Worm (Caenorhabditis elegans): ENCODE results near the gene slc-17.1.
A peak's percentile ranks its signal among the peaks of the same experiment; 100 is the strongest.
"Not testable (repeated sequence)": the region's sequence is repeated elsewhere in the genome, so short reads cannot be mapped to it uniquely, and the experiment has no call there.

slc-17.1 gene

ce11 chrX:17456536-17457165 lies 8.1 kb downstream of the slc-17.1 start, which contains the start of gene mlc-2 (continued):
- TF ChIP-seq odd-2 (tag; optimal IDR thresholded peaks at IDR 0.05) (no peak), unc-42 (tag; optimal IDR thresholded peaks at IDR 0.05) (no peak), C08G9.2 (tag; optimal IDR thresholded peaks at IDR 0.05) (no peak), ahr-1 (tag; optimal IDR thresholded peaks at IDR 0.05) (no peak), sox-4 (tag; optimal IDR thresholded peaks at IDR 0.05) (no peak), unc-55 (GFP tag; optimal IDR thresholded peaks at IDR 0.05) (peak; percentile 31), ztf-16 (tag; optimal IDR thresholded peaks at IDR 0.05) (no peak)

ce11 chrX:17451410-17451809 lies 13.3 kb downstream of the slc-17.1 start, which contains the start of gene C36E6.2:
Gene C36E6.2, plus strand, starts transcription at chrX:17451670.
- TF ChIP-seq ceh-6 (GFP tag; optimal IDR thresholded peaks at IDR 0.05) (no peak), tbx-2 (tag; optimal IDR thresholded peaks at IDR 0.05) (peak; percentile 25), fkh-6 (tag; optimal IDR thresholded peaks at IDR 0.05) (no peak), pros-1 (tag; optimal IDR thresholded peaks at IDR 0.05) (no peak), ceh-2 (tag; optimal IDR thresholded peaks at IDR 0.05) (no peak), sdc-2 (tag; optimal IDR thresholded peaks at IDR 0.05) (peak; percentile 61), sox-2 (GFP tag; IDR thresholded peaks at IDR 0.05) (peak; percentile 83), dmd-4 (tag; optimal IDR thresholded peaks at IDR 0.05; ENCODE audit: borderline replicate concordance) (no peak), ceh-31 (tag; optimal IDR thresholded peaks at IDR 0.05) (peak; percentile 60), elt-2 (tag; optimal IDR thresholded peaks at IDR 0.05) (no peak), unc-55 (GFP tag; optimal IDR thresholded peaks at IDR 0.05) (no peak), hlh-30 (tag; optimal IDR thresholded peaks at IDR 0.05; ENCODE audit: insufficient read depth) (peak; percentile 96), ahr-1 (tag; optimal IDR thresholded peaks at IDR 0.05) (no peak), nfya-1 (tag; optimal IDR thresholded peaks at IDR 0.05) (peak; percentile 63), madf-2 (tag; optimal IDR thresholded peaks at IDR 0.05) (no peak), pax-1 (tag; optimal IDR thresholded peaks at IDR 0.05) (no peak), ceh-34 (tag; optimal IDR thresholded peaks at IDR 0.05) (peak; percentile 27)

ce11 chrX:17445239-17445638 lies 19.5 kb downstream of the slc-17.1 start:
- TF ChIP-seq unc-3 (GFP tag; conservative IDR thresholded peaks at IDR 0.05) = peak; percentile 51; the same call in 1 of the 2 replicates
- TF ChIP-seq unc-3 (tag; optimal IDR thresholded peaks at IDR 0.05) = not testable (repeated sequence)

- TF ChIP-seq ceh-45 (GFP tag; IDR thresholded peaks at IDR 0.05) = peak; percentile 37; the same call in 1 of the 2 replicates
- TF ChIP-seq unc-3 (GFP tag; conservative IDR thresholded peaks at IDR 0.05) = peak; percentile 6; the same call in 1 of the 2 replicates
- not testable (repeated sequence) for TF ChIP-seq unc-3 (tag; optimal IDR thresholded peaks at IDR 0.05)
Observed at ce11 chrX:17444683-17445082, 20.0 kb downstream of the slc-17.1 start.

ce11 chrX:17438386-17438785 lies 26.3 kb downstream of the slc-17.1 start, which contains the start of gene C36E6.8:
Gene C36E6.8, plus strand, starts transcription at chrX:17438686.
- TF ChIP-seq che-1 (tag; optimal IDR thresholded peaks at IDR 0.05) (no peak), unc-55 (GFP tag; optimal IDR thresholded peaks at IDR 0.05) (no peak)

- TF ChIP-seq nfya-1 (tag; optimal IDR thresholded peaks at IDR 0.05) (peak; percentile 49), unc-42 (tag; optimal IDR thresholded peaks at IDR 0.05) (peak; percentile 20), odd-2 (tag; optimal IDR thresholded peaks at IDR 0.05) (no peak), ceh-31 (tag; optimal IDR thresholded peaks at IDR 0.05) (peak; percentile 10)
Observed at ce11 chrX:17434234-17434633, 30.5 kb downstream of the slc-17.1 start, which contains the start of gene fubl-3. Gene fubl-3, plus strand, starts transcription at chrX:17434445.

- TF ChIP-seq ceh-2 (tag; optimal IDR thresholded peaks at IDR 0.05) (no peak), hlh-15 (tag; optimal IDR thresholded peaks at IDR 0.05) (no peak), pha-4 (tag; optimal IDR thresholded peaks at IDR 0.05) (no peak), ceh-45 (GFP tag; IDR thresholded peaks at IDR 0.05) (no peak), hlh-8 (tag; optimal IDR thresholded peaks at IDR 0.05) (no peak), ref-2 (tag; optimal IDR thresholded peaks at IDR 0.05) (no peak), T23F11.4 (GFP tag; optimal IDR thresholded peaks at IDR 0.05) (no peak), F13H6.1 (tag; optimal IDR thresholded peaks at IDR 0.05) (no peak), sdc-2 (tag; optimal IDR thresholded peaks at IDR 0.05) (no peak), ets-4 (tag; optimal IDR thresholded peaks at IDR 0.05) (no peak), syd-9 (tag; optimal IDR thresholded peaks at IDR 0.05) (no peak), K02D7.2 (tag; optimal IDR thresholded peaks at IDR 0.05) (no peak), unc-55 (GFP tag; optimal IDR thresholded peaks at IDR 0.05) (no peak), ceh-9 (tag; optimal IDR thresholded peaks at IDR 0.05) (no peak), ztf-16 (tag; optimal IDR thresholded peaks at IDR 0.05) (no peak), unc-42 (tag; optimal IDR thresholded peaks at IDR 0.05) (no peak), zip-5 (tag; optimal IDR thresholded peaks at IDR 0.05) (no peak), fkh-10 (GFP tag; optimal IDR thresholded peaks at IDR 0.05) (no peak), tbx-7 (tag; optimal IDR thresholded peaks at IDR 0.05) (no peak)
Observed at ce11 chrX:17428803-17429202, 35.9 kb downstream of the slc-17.1 start, which contains the start of gene pbo-6. Gene pbo-6, plus strand, starts transcription at chrX:17429042.
